Worm (Caenorhabditis elegans) whole organism, late embryonic: ENCODE measurements around the gene reps-1.

ENCODE experiments used
- C08G9.2 ChIP-seq: sonication (generic microtip); optimal IDR thresholded peaks from 2 replicates; lab custom pipeline; 2016; ENCODE audit warnings: mild to moderate bottlenecking, missing genetic modification characterization, moderate library complexity, missing compliant biosample characterization
- ceh-22 ChIP-seq: sonication (generic microtip); optimal IDR thresholded peaks from 2 replicates; lab custom pipeline; 2017; ENCODE audit warnings: missing biosample characterization, missing genetic modification characterization
- ceh-48 ChIP-seq: sonication (generic microtip); optimal IDR thresholded peaks from 2 replicates; lab custom pipeline; 2016; ENCODE audit warnings: missing genetic modification characterization, inconsistent platforms, missing compliant biosample characterization
- hlh-15 ChIP-seq: sonication (generic microtip); optimal IDR thresholded peaks from 2 replicates; lab custom pipeline; 2016; ENCODE audit warnings: missing genetic modification characterization, missing compliant biosample characterization
- lin-11 ChIP-seq: fragments of 200-800 bp; sonication (Bioruptor generic); optimal IDR thresholded peaks from 2 replicates; lab custom pipeline; 2018; ENCODE audit warnings: mild to moderate bottlenecking, missing genetic modification characterization, missing compliant biosample characterization
- pha-4 ChIP-seq: fragments of 150-350 bp; optimal IDR thresholded peaks from 2 replicates; lab custom pipeline; 2018; ENCODE audit warnings: missing biosample characterization, missing genetic modification reagents, missing genetic modification characterization
- syd-9 ChIP-seq: sonication (generic microtip); optimal IDR thresholded peaks from 2 replicates; lab custom pipeline; 2016; ENCODE audit warnings: mild to moderate bottlenecking, missing genetic modification characterization, moderate library complexity, missing compliant biosample characterization
- tbx-2 ChIP-seq: sonication (generic microtip); optimal IDR thresholded peaks from 2 replicates; lab custom pipeline; 2016; ENCODE audit warnings: missing genetic modification characterization, missing compliant biosample characterization
- ztf-16 ChIP-seq: sonication (generic microtip); optimal IDR thresholded peaks from 2 replicates; lab custom pipeline; 2017; ENCODE audit warnings: missing genetic modification characterization, missing compliant biosample characterization

The reps-1 gene

ce11 chrV:18937578-18937977, 52.7 kb downstream of the reps-1 start:
- no peak for TF ChIP-seq ceh-22 (tag; lab: Kevin White, UChicago)
- no peak for TF ChIP-seq pha-4 (tag; lab: Kevin White, UChicago)
- no peak for TF ChIP-seq hlh-15 (tag; lab: Kevin White, UChicago)
- TF ChIP-seq syd-9 (tag; lab: Kevin White, UChicago) = no peak
- no peak for TF ChIP-seq ztf-16 (tag; lab: Kevin White, UChicago)
- no peak for TF ChIP-seq lin-11 (tag; lab: Kevin White, UChicago)
- TF ChIP-seq tbx-2 (tag; lab: Kevin White, UChicago) = no peak
- TF ChIP-seq ceh-48 (tag; lab: Kevin White, UChicago) = no peak
- no peak for TF ChIP-seq C08G9.2 (tag; lab: Kevin White, UChicago)
